Worm (Caenorhabditis elegans): ENCODE measurements around the gene str-188.
A peak's percentile ranks its signal among the peaks of the same experiment; 100 is the strongest.

str-188 gene

DNA sequence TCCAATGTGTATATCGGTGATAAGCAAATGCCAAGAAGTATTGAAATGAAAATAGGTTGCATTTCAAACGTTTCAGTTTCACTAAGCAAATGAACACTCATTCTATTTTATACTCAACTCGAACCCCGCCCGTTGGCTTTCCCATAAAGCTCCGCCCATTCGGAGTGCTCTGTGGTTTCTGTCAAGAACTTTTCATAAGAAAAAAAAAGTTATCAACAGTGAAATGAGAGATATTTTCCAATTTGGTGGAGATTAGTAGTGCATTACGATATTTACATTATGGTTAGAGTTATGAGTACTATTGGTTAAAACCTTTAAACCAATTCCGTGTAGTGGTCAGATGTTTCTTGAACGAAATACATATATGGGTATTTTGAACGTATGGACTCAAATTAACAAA, 33.8 kb downstream of the str-188 start, which contains the start of gene F58E6.4:
F58E6.4 (minus strand) TSS at position 101 of the 400 bp plus-strand sequence.
- TF ChIP-seq unc-62 (GFP tag; optimal IDR thresholded peaks at IDR 0.05 in 1 of 2) (no peak), unc-62 (tag; optimal IDR thresholded peaks at IDR 0.05) (no peak), mep-1 (tag; optimal IDR thresholded peaks at IDR 0.05) (no peak), F37D6.2 (tag; optimal IDR thresholded peaks at IDR 0.05) (no peak), nhr-41 (GFP tag; IDR thresholded peaks at IDR 0.05) (no peak), spr-1 (tag; optimal IDR thresholded peaks at IDR 0.05) (no peak), fos-1 (tag; optimal IDR thresholded peaks at IDR 0.05) (no peak), tra-1 (GFP tag; IDR thresholded peaks at IDR 0.05) (no peak), T26A8.4 (GFP tag; IDR thresholded peaks at IDR 0.05) (no peak), daf-16 (GFP tag; optimal IDR thresholded peaks at IDR 0.05) (no peak), daf-16 (tag; optimal IDR thresholded peaks at IDR 0.05) (no peak), mdt-29 (GFP tag; IDR thresholded peaks at IDR 0.05) (no peak), lin-13 (GFP tag; optimal IDR thresholded peaks at IDR 0.05) (no peak)

- TF ChIP-seq T26A8.4 (GFP tag; IDR thresholded peaks at IDR 0.05) (no peak), lin-1 (GFP tag; IDR thresholded peaks at IDR 0.05) (no peak), ZK337.2 (GFP tag; IDR thresholded peaks at IDR 0.05) (no peak), vab-7 (GFP tag; IDR thresholded peaks at IDR 0.05) (no peak), gei-8 (GFP tag; optimal IDR thresholded peaks at IDR 0.05) (no peak)
Observed at ce11 chrV:9752918-9753317, 36.4 kb downstream of the str-188 start, which contains the start of gene F58E6.6. Gene F58E6.6, minus strand, starts transcription at chrV:9753018.

DNA sequence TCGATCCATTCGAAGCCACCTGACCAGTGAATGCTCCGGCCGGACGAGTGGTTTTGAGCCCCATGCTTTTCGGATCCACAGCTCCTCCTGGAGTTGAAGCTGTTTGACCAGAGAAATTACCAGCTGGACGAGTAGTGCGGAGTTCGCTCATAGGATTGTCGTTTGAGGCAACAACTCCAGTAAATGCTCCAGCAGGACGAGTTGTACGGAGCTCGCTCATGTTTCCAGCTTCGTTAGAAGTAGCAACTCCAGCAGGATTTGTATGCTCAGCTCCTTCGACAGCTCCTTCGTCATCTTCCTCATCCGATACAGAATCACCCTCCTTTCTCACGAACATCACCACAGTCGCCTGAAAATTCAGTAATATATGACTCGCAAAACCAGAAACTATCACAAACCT, 37.1 kb downstream of the str-188 start:
- TF ChIP-seq tag-97 (GFP tag; IDR thresholded peaks at IDR 0.05) (no peak), dmd-8 (GFP tag; IDR thresholded peaks at IDR 0.05) (0 out of 2 replicates have a peak, but pooled peaks have one; percentile 53)

DNA sequence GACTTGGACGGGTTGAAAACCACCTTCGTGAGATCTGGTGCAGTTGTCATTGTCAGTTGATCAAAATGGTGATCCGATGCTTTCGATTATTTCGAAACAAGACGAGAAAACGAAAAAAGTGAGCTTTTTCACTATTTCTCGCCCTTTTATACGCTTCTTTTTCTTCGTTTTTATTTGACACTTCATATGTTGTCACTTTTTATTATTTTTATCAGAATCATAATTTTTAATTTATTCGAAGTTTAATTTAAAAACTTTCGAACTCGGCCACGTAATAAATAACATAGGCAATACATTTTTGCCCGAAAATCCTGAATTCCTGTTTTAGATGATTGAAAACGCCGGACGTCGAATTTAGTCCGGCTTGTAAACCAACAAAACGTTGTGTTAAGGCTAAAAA, 38.0 kb downstream of the str-188 start, which contains the start of gene F58E6.5:
F58E6.5 (minus strand) TSS at position 101 of the 400 bp plus-strand sequence.
- TF ChIP-seq Y48G9A.11 (GFP tag; IDR thresholded peaks at IDR 0.05) (no peak), F26F4.8 (GFP tag; conservative IDR thresholded peaks at IDR 0.05) (no peak), nhr-102 (tag; optimal IDR thresholded peaks at IDR 0.05) (no peak), ctbp-1 (GFP tag; IDR thresholded peaks at IDR 0.05) (no peak), nhr-77 (tag; optimal IDR thresholded peaks at IDR 0.05) (no peak), lin-38 (GFP tag; IDR thresholded peaks at IDR 0.05) (no peak), nhr-42 (GFP tag; IDR thresholded peaks at IDR 0.05) (no peak)

ce11 chrV:9755725-9756124, 39.2 kb downstream of the str-188 start, which contains the start of gene F58E6.8:
Gene F58E6.8, minus strand, starts transcription at chrV:9755825.
- TF ChIP-seq ctbp-1 (GFP tag; IDR thresholded peaks at IDR 0.05) (no peak), lin-39 (tag; optimal IDR thresholded peaks at IDR 0.05) (no peak), gei-8 (GFP tag; optimal IDR thresholded peaks at IDR 0.05) (no peak), Y48G9A.11 (GFP tag; IDR thresholded peaks at IDR 0.05) (no peak), attf-4 (tag; optimal IDR thresholded peaks at IDR 0.05) (no peak), ZK337.2 (GFP tag; IDR thresholded peaks at IDR 0.05) (no peak)

DNA sequence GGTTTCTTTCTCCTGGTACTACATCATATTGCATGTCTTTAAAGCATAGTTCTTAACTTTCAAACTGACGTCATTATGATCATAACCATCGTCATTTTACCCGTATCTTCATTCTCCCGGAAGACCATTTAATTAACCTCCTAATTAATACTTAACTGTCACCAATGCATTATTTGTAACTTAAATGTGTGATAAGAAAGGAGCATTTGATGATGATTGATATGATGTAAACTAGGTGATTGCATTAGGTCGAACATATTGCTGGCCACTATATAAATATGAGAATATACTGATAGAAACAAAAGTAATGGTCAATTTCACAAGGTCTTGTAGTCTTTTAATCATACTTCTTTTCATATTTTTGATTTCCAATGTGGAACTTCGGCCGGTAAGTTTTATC, 39.7 kb downstream of the str-188 start, which contains the start of gene hrg-3:
hrg-3 (plus strand) TSS at position 227 of the 400 bp plus-strand sequence.
- TF ChIP-seq ztf-7 (tag; optimal IDR thresholded peaks at IDR 0.05) (peak; percentile 92), F44E2.7 (GFP tag; IDR thresholded peaks at IDR 0.05) (no peak), snpc-4 (tag; optimal IDR thresholded peaks at IDR 0.05) (no peak), fos-1 (tag; optimal IDR thresholded peaks at IDR 0.05) (no peak), set-16 (GFP tag; IDR thresholded peaks at IDR 0.05) (no peak), nhr-10 (tag; optimal IDR thresholded peaks at IDR 0.05) (no peak), saeg-2 (GFP tag; IDR thresholded peaks at IDR 0.05) (no peak), daf-8 (GFP tag; IDR thresholded peaks at IDR 0.05) (no peak), attf-4 (tag; optimal IDR thresholded peaks at IDR 0.05) (no peak), php-3 (GFP tag; IDR thresholded peaks at IDR 0.05) (peak; percentile 66), ctbp-1 (GFP tag; IDR thresholded peaks at IDR 0.05) (no peak), lin-29 (GFP tag; IDR thresholded peaks at IDR 0.05) (no peak), madf-5 (GFP tag; IDR thresholded peaks at IDR 0.05) (no peak), pqm-1 (tag; optimal IDR thresholded peaks at IDR 0.05) (peak; percentile 31)

All from whole organism, L4 larva.